Fruit fly (Drosophila melanogaster) whole organism, embryonic: Measurements from ENCODE around the gene ETHR.

Source experiments
- Adf1 ChIP-seq: fragments of 200-800 bp; sonication (Bioruptor generic); IDR thresholded peaks from 2 replicates; pipeline ENCODE4 v1.3.6; 2022; ENCODE audit warnings: missing biosample characterization, missing genetic modification characterization
- CG1024 ChIP-seq: fragments of 200-800 bp; sonication (Bioruptor generic); IDR thresholded peaks from 2 replicates; pipeline ENCODE4 v1.3.6; 2022; ENCODE audit warnings: missing biosample characterization, missing genetic modification characterization
- CG12071 ChIP-seq: fragments of 200-800 bp; sonication (Bioruptor generic); optimal IDR thresholded peaks from 3 replicates; lab custom pipeline; 2018; ENCODE audit warnings: missing biosample characterization, mild to moderate bottlenecking, missing genetic modification characterization
- CG13123 ChIP-seq: fragments of 200-800 bp; sonication (Bioruptor generic); optimal IDR thresholded peaks from 2 replicates; lab custom pipeline; 2016; ENCODE audit warnings: missing biosample characterization, missing genetic modification characterization
- CG13894 ChIP-seq: fragments of 200-800 bp; sonication (Bioruptor generic); optimal IDR thresholded peaks from 3 replicates; lab custom pipeline; 2018; ENCODE audit warnings: missing biosample characterization, mild to moderate bottlenecking, missing genetic modification characterization, moderate library complexity
- CG14667 ChIP-seq: fragments of 200-800 bp; sonication (Bioruptor generic); IDR thresholded peaks from 2 replicates; pipeline ENCODE4 v1.3.6; 2022; ENCODE audit warnings: missing biosample characterization, missing genetic modification characterization
- CG1647 ChIP-seq: fragments of 200-800 bp; sonication (Bioruptor generic); optimal IDR thresholded peaks from 3 replicates; lab custom pipeline; 2016; ENCODE audit warnings: missing biosample characterization, missing genetic modification characterization
- CG16813 ChIP-seq: fragments of 200-800 bp; sonication (Bioruptor generic); IDR thresholded peaks from 3 replicates; pipeline ENCODE4 v1.3.6; 2022; ENCODE audit warnings: missing biosample characterization, missing genetic modification characterization; ENCODE audit not compliant: partially characterized antibody
- CG17802 ChIP-seq: fragments of 200-800 bp; sonication (Bioruptor generic); optimal IDR thresholded peaks from 2 replicates; lab custom pipeline; 2018; ENCODE audit warnings: missing biosample characterization, mild to moderate bottlenecking, missing genetic modification characterization, moderate library complexity
- CG18011 ChIP-seq: fragments of 200-800 bp; sonication (Bioruptor generic); optimal IDR thresholded peaks from 2 replicates; lab custom pipeline; 2017; ENCODE audit warnings: missing biosample characterization, missing genetic modification characterization, mild to moderate bottlenecking, moderate library complexity, missing genotype
- CG18476 ChIP-seq: fragments of 200-800 bp; sonication (Bioruptor generic); optimal IDR thresholded peaks from 2 replicates; lab custom pipeline; 2016; ENCODE audit warnings: missing biosample characterization, mild to moderate bottlenecking, missing genetic modification characterization
- CG30020 ChIP-seq: fragments of 200-800 bp; optimal IDR thresholded peaks from 2 replicates; lab custom pipeline; 2019; ENCODE audit warnings: missing biosample characterization, mild to moderate bottlenecking, missing genetic modification characterization, moderate library complexity
- CG4424 ChIP-seq: fragments of 200-800 bp; sonication (Bioruptor generic); optimal IDR thresholded peaks from 3 replicates; lab custom pipeline; 2016; ENCODE audit warnings: missing biosample characterization, missing genetic modification characterization
- CG4854 ChIP-seq: fragments of 200-800 bp; sonication (Bioruptor generic); optimal IDR thresholded peaks from 2 replicates; lab custom pipeline; 2016; ENCODE audit warnings: missing biosample characterization, missing genetic modification characterization, inconsistent platforms
- CG6254 ChIP-seq: fragments of 200-800 bp; sonication (Bioruptor generic); optimal IDR thresholded peaks from 3 replicates; lab custom pipeline; 2017; ENCODE audit warnings: mild to moderate bottlenecking, missing biosample characterization, missing genetic modification reagents, missing genetic modification characterization
- CG6654 ChIP-seq: fragments of 200-800 bp; sonication (Bioruptor generic); optimal IDR thresholded peaks from 2 replicates; lab custom pipeline; 2017; ENCODE audit warnings: missing biosample characterization, mild to moderate bottlenecking, missing genetic modification characterization
- CG6689 ChIP-seq: fragments of 200-800 bp; sonication (Bioruptor generic); IDR thresholded peaks from 2 replicates; pipeline ENCODE4 v1.3.6; 2022; ENCODE audit warnings: missing biosample characterization, missing genetic modification characterization
- CHES-1-like ChIP-seq: fragments of 200-800 bp; sonication (Bioruptor generic); optimal IDR thresholded peaks from 2 replicates; lab custom pipeline; 2016; ENCODE audit warnings: missing biosample characterization, missing genetic modification characterization
- CrebB ChIP-seq: fragments of 200-800 bp; sonication (Bioruptor generic); optimal IDR thresholded peaks from 3 replicates; lab custom pipeline; 2018; ENCODE audit warnings: missing biosample characterization, mild to moderate bottlenecking, missing genetic modification characterization
- Dek ChIP-seq: fragments of 200-800 bp; sonication (Bioruptor generic); optimal IDR thresholded peaks from 3 replicates; lab custom pipeline; 2019; ENCODE audit warnings: missing biosample characterization, mild to moderate bottlenecking, missing genetic modification characterization, moderate library complexity
- E2f1 ChIP-seq: fragments of 200-800 bp; sonication (Bioruptor generic); IDR thresholded peaks from 2 replicates; pipeline ENCODE4 v1.3.6; 2022; ENCODE audit warnings: missing biosample characterization, missing genetic modification characterization
- Ets97D ChIP-seq: fragments of 200-800 bp; sonication (Bioruptor generic); optimal IDR thresholded peaks from 3 replicates; lab custom pipeline; 2016; ENCODE audit warnings: missing biosample characterization, missing genetic modification characterization
- GATAe ChIP-seq: fragments of 200-800 bp; sonication (Bioruptor generic); conservative IDR thresholded peaks from 2 replicates; pipeline ENCODE4 v1.3.6; 2022; ENCODE audit warnings: missing biosample characterization, missing genetic modification characterization
- Gsc ChIP-seq: fragments of 200-800 bp; sonication (Bioruptor generic); IDR thresholded peaks from 2 replicates; pipeline ENCODE4 v1.3.6; 2022; ENCODE audit warnings: missing biosample characterization, missing genetic modification characterization
- HmgD ChIP-seq: fragments of 200-800 bp; sonication (Bioruptor generic); optimal IDR thresholded peaks from 3 replicates; lab custom pipeline; 2016; ENCODE audit warnings: missing biosample characterization, missing genetic modification characterization
- HmgZ ChIP-seq: fragments of 200-800 bp; sonication (Bioruptor generic); optimal IDR thresholded peaks from 2 replicates; lab custom pipeline; 2018; ENCODE audit warnings: missing biosample characterization, mild to moderate bottlenecking, missing genetic modification characterization
- Hr3 ChIP-seq: fragments of 200-800 bp; sonication (Bioruptor generic); optimal IDR thresholded peaks from 3 replicates; lab custom pipeline; 2016; ENCODE audit warnings: missing biosample characterization, missing genetic modification characterization
- Max ChIP-seq: fragments of 200-800 bp; sonication (Bioruptor generic); optimal IDR thresholded peaks from 2 replicates; lab custom pipeline; 2016; ENCODE audit warnings: missing biosample characterization, mild to moderate bottlenecking, missing genetic modification characterization
- Ptx1 ChIP-seq: fragments of 200-800 bp; sonication (Bioruptor generic); IDR thresholded peaks from 2 replicates; pipeline ENCODE4 v1.3.6; 2022; ENCODE audit warnings: missing biosample characterization, missing genetic modification characterization
- Rx ChIP-seq: fragments of 200-800 bp; sonication (Bioruptor generic); IDR thresholded peaks from 2 replicates; pipeline ENCODE4 v1.3.6; 2022; ENCODE audit warnings: missing biosample characterization, missing genetic modification characterization
- Sin3A ChIP-seq: fragments of >200 bp; optimal IDR thresholded peaks from 2 replicates; lab custom pipeline; 2018
- TFAM ChIP-seq: fragments of 200-800 bp; sonication (Bioruptor generic); optimal IDR thresholded peaks from 2 replicates; lab custom pipeline; 2017; ENCODE audit warnings: missing biosample characterization, missing genetic modification characterization, inconsistent platforms
- bab2 ChIP-seq: fragments of 200-800 bp; sonication (Bioruptor generic); optimal IDR thresholded peaks from 2 replicates; lab custom pipeline; 2016; ENCODE audit warnings: missing biosample characterization, missing genetic modification characterization
- cas ChIP-seq: fragments of 200-800 bp; sonication (Bioruptor generic); IDR thresholded peaks from 2 replicates; pipeline ENCODE4 v1.3.6; 2022; ENCODE audit warnings: missing biosample characterization, missing genetic modification characterization
- caup ChIP-seq: fragments of 200-800 bp; sonication (Bioruptor generic); optimal IDR thresholded peaks from 3 replicates; lab custom pipeline; 2017; ENCODE audit warnings: missing biosample characterization, mild to moderate bottlenecking, missing genetic modification characterization, moderate library complexity; ENCODE audit not compliant: severe bottlenecking
- chm ChIP-seq: fragments of 200-800 bp; sonication (Bioruptor generic); IDR thresholded peaks from 2 replicates; pipeline ENCODE4 v1.3.6; 2022; ENCODE audit warnings: missing biosample characterization, missing genetic modification characterization
- croc ChIP-seq: fragments of 200-800 bp; sonication (Bioruptor generic); conservative IDR thresholded peaks from 3 replicates; pipeline ENCODE4 v1.3.6; 2022; ENCODE audit warnings: missing biosample characterization, missing genetic modification characterization
- dan ChIP-seq: fragments of 200-800 bp; sonication (Bioruptor generic); IDR thresholded peaks from 2 replicates; pipeline ENCODE4 v1.3.6; 2022; ENCODE audit warnings: missing biosample characterization, missing genetic modification characterization
- dimm ChIP-seq: fragments of 200-800 bp; sonication (Bioruptor generic); IDR thresholded peaks from 2 replicates; pipeline ENCODE4 v1.3.6; 2022; ENCODE audit warnings: missing biosample characterization, missing genetic modification characterization
- ewg ChIP-seq: fragments of 200-800 bp; sonication (Bioruptor generic); optimal IDR thresholded peaks from 3 replicates; lab custom pipeline; 2017; ENCODE audit warnings: mild to moderate bottlenecking, missing biosample characterization, missing genetic modification reagents, missing genetic modification characterization
- gt ChIP-seq: fragments of 200-800 bp; sonication (Bioruptor generic); IDR thresholded peaks from 2 replicates; pipeline ENCODE4 v1.3.6; 2022; ENCODE audit warnings: missing biosample characterization, missing genetic modification characterization
- hbn ChIP-seq: fragments of 200-800 bp; sonication (Bioruptor generic); IDR thresholded peaks from 2 replicates; pipeline ENCODE4 v1.3.6; 2022; ENCODE audit warnings: missing biosample characterization, missing genetic modification characterization; ENCODE audit not compliant: partially characterized antibody
- jing ChIP-seq: fragments of 200-800 bp; sonication (Bioruptor generic); optimal IDR thresholded peaks from 2 replicates; lab custom pipeline; 2018; ENCODE audit warnings: missing biosample characterization, mild to moderate bottlenecking, missing genetic modification characterization
- kni ChIP-seq: fragments of 200-800 bp; sonication (Bioruptor generic); optimal IDR thresholded peaks from 3 replicates; lab custom pipeline; 2017; ENCODE audit warnings: mild to moderate bottlenecking, missing biosample characterization, missing genetic modification reagents, missing genetic modification characterization
- nau ChIP-seq: fragments of 200-800 bp; sonication (Bioruptor generic); optimal IDR thresholded peaks from 3 replicates; lab custom pipeline; 2017; ENCODE audit warnings: missing biosample characterization, mild to moderate bottlenecking, missing genetic modification characterization, missing genetic modification reagents
- pfk ChIP-seq: fragments of 200-800 bp; sonication (Bioruptor generic); optimal IDR thresholded peaks from 2 replicates; lab custom pipeline; 2018; ENCODE audit warnings: missing biosample characterization, mild to moderate bottlenecking, missing genetic modification characterization, moderate library complexity
- phol ChIP-seq: fragments of 200-800 bp; sonication (Bioruptor generic); optimal IDR thresholded peaks from 3 replicates; lab custom pipeline; 2018; ENCODE audit warnings: missing biosample characterization, mild to moderate bottlenecking, missing genetic modification characterization, moderate library complexity
- pnt ChIP-seq: fragments of 200-800 bp; sonication (Bioruptor generic); optimal IDR thresholded peaks from 3 replicates; lab custom pipeline; 2016; ENCODE audit warnings: missing biosample characterization, missing genetic modification characterization
- shn ChIP-seq: fragments of 200-800 bp; sonication (Bioruptor generic); optimal IDR thresholded peaks from 3 replicates; lab custom pipeline; 2016; ENCODE audit warnings: missing biosample characterization, missing genetic modification characterization
- sisA ChIP-seq: fragments of 200-800 bp; sonication (Bioruptor generic); IDR thresholded peaks from 2 replicates; pipeline ENCODE4 v1.3.6; 2022; ENCODE audit warnings: missing biosample characterization, missing genetic modification characterization
- unpg ChIP-seq: fragments of 200-800 bp; sonication (Bioruptor generic); optimal IDR thresholded peaks from 3 replicates; lab custom pipeline; 2018; ENCODE audit warnings: missing biosample characterization, mild to moderate bottlenecking, missing genetic modification characterization, moderate library complexity
- zen2 ChIP-seq: fragments of 200-800 bp; sonication (Bioruptor generic); IDR thresholded peaks from 3 replicates; pipeline ENCODE4 v1.3.6; 2022; ENCODE audit warnings: missing biosample characterization, missing genetic modification characterization; ENCODE audit not compliant: partially characterized antibody

ETHR gene

DNA sequence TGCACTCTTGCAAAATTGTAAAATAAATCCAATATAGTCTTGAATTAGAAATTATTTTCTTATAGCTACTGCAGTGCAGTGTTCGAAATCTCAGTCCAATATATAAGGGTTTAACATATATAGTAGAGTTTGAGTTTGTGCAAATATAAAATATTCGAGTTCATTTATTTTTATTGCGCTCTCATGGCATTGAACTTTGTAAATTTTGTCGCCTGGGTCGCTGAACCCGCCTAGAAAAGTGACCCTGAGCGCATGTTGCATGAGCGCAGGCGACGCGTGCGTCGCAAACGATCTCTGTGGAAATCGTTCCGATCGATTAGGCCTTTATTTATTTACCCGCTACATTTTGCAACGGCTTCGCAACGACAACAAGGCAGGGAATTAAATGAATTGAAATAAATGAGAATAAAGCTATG, 46.9 kb upstream of the ETHR start (continued):
- TF ChIP-seq ewg (peak; percentile 12), pfk (GFP tag; lab: Kevin White, UChicago) (no peak), croc (no peak), CG16813 (GFP tag; lab: Robert Waterston, UW) (no peak), Max (no peak), phol (tag; lab: Kevin White, UChicago) (peak; percentile 37), sisA (GFP tag; lab: Robert Waterston, UW) (peak; percentile 28; the same call in 1 of the 2 replicates), chm (GFP tag; lab: Robert Waterston, UW) (no peak), Gsc (no peak), zen2 (GFP tag; lab: Robert Waterston, UW) (no peak), pnt (GFP tag; lab: Kevin White, UChicago) (peak; percentile 6), bab2 (GFP tag; lab: Kevin White, UChicago) (peak; percentile 28), hbn (GFP tag; lab: Robert Waterston, UW) (no peak), jing (no peak), CG4424 (GFP tag; lab: Kevin White, UChicago) (no peak), CG18011 (GFP tag; lab: Kevin White, UChicago) (no peak), dan (GFP tag; lab: Robert Waterston, UW) (no peak), Dek (tag; lab: Kevin White, UChicago) (no peak), unpg (GFP tag; lab: Kevin White, UChicago) (peak; percentile 50), CG12071 (GFP tag; lab: Kevin White, UChicago) (no peak), Rx (GFP tag; lab: Robert Waterston, UW) (no peak), CG6654 (GFP tag; lab: Kevin White, UChicago) (no peak), Sin3A (lab: Kevin White, UChicago) (no peak), gt (GFP tag; lab: Robert Waterston, UW) (no peak), Ets97D (GFP tag; lab: Kevin White, UChicago) (no peak), HmgZ (no peak), CG17802 (tag; lab: Kevin White, UChicago) (no peak), caup (no peak), GATAe (GFP tag; lab: Robert Waterston, UW) (no peak), CG13123 (GFP tag; lab: Kevin White, UChicago) (no peak), Hr3 (GFP tag; lab: Kevin White, UChicago) (peak; percentile 1), CG18476 (peak; percentile 29), CG13894 (tag; lab: Kevin White, UChicago) (no peak), kni (GFP tag; lab: Kevin White, UChicago) (no peak), Adf1 (no peak), Ptx1 (GFP tag; lab: Robert Waterston, UW) (peak; percentile 39), CG1647 (no peak), CG30020 (tag; lab: Kevin White, UChicago) (no peak), HmgD (no peak), CG4854 (GFP tag; lab: Kevin White, UChicago) (no peak), CrebB (tag; lab: Kevin White, UChicago) (no peak), CG6254 (GFP tag; lab: Kevin White, UChicago) (no peak), CG1024 (GFP tag; lab: Robert Waterston, UW) (no peak), CHES-1-like (GFP tag; lab: Kevin White, UChicago) (no peak), TFAM (GFP tag; lab: Kevin White, UChicago) (no peak), nau (GFP tag; lab: Kevin White, UChicago) (no peak), shn (GFP tag; lab: Kevin White, UChicago) (peak; percentile 1), CG14667 (GFP tag; lab: Robert Waterston, UW) (no peak), cas (no peak), CG6689 (GFP tag; lab: Robert Waterston, UW) (peak; percentile 24), dimm (no peak), E2f1 (no peak)
